Fruit fly (Drosophila melanogaster): ENCODE results near the gene Bace.

Gene Bace

dm6 chr2L:8533632-8534031 lies 37.5 kb upstream of the Bace start:
- TF ChIP-seq GATAd (GFP tag; optimal IDR thresholded peaks at IDR 0.05) (no peak), Jra (GFP tag; optimal IDR thresholded peaks at IDR 0.05) (no peak), Rel (GFP tag; optimal IDR thresholded peaks at IDR 0.05) (no peak), Rel (tag; optimal IDR thresholded peaks at IDR 0.05) (no peak), fru (GFP tag; optimal IDR thresholded peaks at IDR 0.05) (no peak), Hr83 (GFP tag; optimal IDR thresholded peaks at IDR 0.05; ENCODE audit: poor library complexity, severe bottlenecking) (no peak), pan (optimal IDR thresholded peaks at IDR 0.05) (no peak), dl (GFP tag; optimal IDR thresholded peaks at IDR 0.05; ENCODE audit: insufficient read depth in 1 of 2, partially characterized antibody in 2 of 2) (no peak), dmrt93B (GFP tag; optimal IDR thresholded peaks at IDR 0.05) (no peak), tai (GFP tag; optimal IDR thresholded peaks at IDR 0.05) (no peak), Mio (GFP tag; optimal IDR thresholded peaks at IDR 0.05) (no peak), woc (GFP tag; optimal IDR thresholded peaks at IDR 0.05) (no peak), Vsx2 (GFP tag; optimal IDR thresholded peaks at IDR 0.05; ENCODE audit: partially characterized antibody) (no peak), Myc (optimal IDR thresholded peaks at IDR 0.05) (no peak), rgr (GFP tag; optimal IDR thresholded peaks at IDR 0.05) (no peak), psq (GFP tag; optimal IDR thresholded peaks at IDR 0.05) (no peak), br (GFP tag; optimal IDR thresholded peaks at IDR 0.05) (no peak), Dif (GFP tag; optimal IDR thresholded peaks at IDR 0.05; ENCODE audit: partially characterized antibody) (no peak), foxo (GFP tag; optimal IDR thresholded peaks at IDR 0.05) (no peak), usp (GFP tag; optimal IDR thresholded peaks at IDR 0.05) (no peak), Abd-B (GFP tag; optimal IDR thresholded peaks at IDR 0.05) (no peak)

dm6 chr2L:8532790-8533189 lies 36.7 kb upstream of the Bace start:
- TF ChIP-seq Myc (optimal IDR thresholded peaks at IDR 0.05): no peak
- no peak for TF ChIP-seq dmrt93B (GFP tag; optimal IDR thresholded peaks at IDR 0.05)
- TF ChIP-seq N (GFP tag; optimal IDR thresholded peaks at IDR 0.05): no peak
- TF ChIP-seq Dfd (GFP tag; optimal IDR thresholded peaks at IDR 0.05): no peak
- TF ChIP-seq h (GFP tag; optimal IDR thresholded peaks at IDR 0.05): no peak
- TF ChIP-seq Hr83 (GFP tag; optimal IDR thresholded peaks at IDR 0.05; ENCODE audit: poor library complexity, severe bottlenecking): no peak
- TF ChIP-seq usp (GFP tag; optimal IDR thresholded peaks at IDR 0.05): no peak

- TF ChIP-seq HLH106 (tag; optimal IDR thresholded peaks at IDR 0.05) (no peak), Sp1 (GFP tag; optimal IDR thresholded peaks at IDR 0.05) (no peak), N (GFP tag; optimal IDR thresholded peaks at IDR 0.05) (no peak), Dfd (GFP tag; optimal IDR thresholded peaks at IDR 0.05) (no peak), ey (GFP tag; optimal IDR thresholded peaks at IDR 0.05) (no peak), Rel (GFP tag; optimal IDR thresholded peaks at IDR 0.05) (no peak), Rel (tag; optimal IDR thresholded peaks at IDR 0.05) (no peak), Jra (GFP tag; optimal IDR thresholded peaks at IDR 0.05) (no peak), CrebA (GFP tag; optimal IDR thresholded peaks at IDR 0.05; ENCODE audit: borderline replicate concordance) (no peak), Vsx2 (GFP tag; optimal IDR thresholded peaks at IDR 0.05; ENCODE audit: partially characterized antibody) (no peak), fru (GFP tag; optimal IDR thresholded peaks at IDR 0.05) (no peak), dl (GFP tag; optimal IDR thresholded peaks at IDR 0.05; ENCODE audit: insufficient read depth in 1 of 2, partially characterized antibody in 2 of 2) (no peak), Hnf4 (GFP tag; optimal IDR thresholded peaks at IDR 0.05) (no peak), dmrt93B (GFP tag; optimal IDR thresholded peaks at IDR 0.05) (no peak), h (GFP tag; optimal IDR thresholded peaks at IDR 0.05) (no peak), CG32264 (GFP tag; optimal IDR thresholded peaks at IDR 0.05) (no peak), foxo (GFP tag; optimal IDR thresholded peaks at IDR 0.05) (no peak), Hr83 (GFP tag; optimal IDR thresholded peaks at IDR 0.05; ENCODE audit: poor library complexity, severe bottlenecking) (no peak)
These were observed 34.1 kb upstream of the Bace start for dm6 chr2L:8530189-8530588.

DNA sequence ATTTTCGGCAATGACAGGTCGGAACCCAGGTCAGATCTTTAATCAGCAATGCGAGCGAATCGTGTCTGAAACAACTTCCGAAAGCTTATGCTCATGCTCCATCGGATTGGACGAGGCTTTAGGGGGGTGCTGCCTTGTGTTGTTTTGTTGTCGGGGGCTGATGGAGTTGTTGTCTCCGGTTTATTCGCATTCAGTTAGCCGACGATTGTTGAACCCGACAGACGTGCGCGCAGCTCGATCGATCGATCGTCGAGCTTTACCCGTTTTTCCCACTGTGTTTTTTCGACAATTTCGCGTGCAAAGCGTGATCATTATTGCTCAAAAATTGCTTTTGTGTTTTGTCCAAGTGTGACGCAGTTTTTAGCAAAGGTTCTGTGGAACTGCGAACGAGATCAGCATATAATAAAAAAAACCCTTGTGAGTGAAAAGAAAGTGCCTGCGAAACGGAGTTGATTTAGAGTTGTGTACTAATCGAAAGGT lies 32.9 kb upstream of the Bace start, which contains the start of gene CG17834:
Gene CG17834 (plus strand): TSS at position 191 of the 480 bp plus-strand sequence.
- TF ChIP-seq psq (GFP tag; optimal IDR thresholded peaks at IDR 0.05): no peak
- peak; percentile 20 for TF ChIP-seq HLH106 (tag; optimal IDR thresholded peaks at IDR 0.05)
- no peak for TF ChIP-seq lola (GFP tag; optimal IDR thresholded peaks at IDR 0.05)
- TF ChIP-seq Vsx2 (GFP tag; optimal IDR thresholded peaks at IDR 0.05; ENCODE audit: partially characterized antibody): peak; percentile 74
- no peak for TF ChIP-seq tai (GFP tag; optimal IDR thresholded peaks at IDR 0.05)
- peak; percentile 45 for TF ChIP-seq br (GFP tag; optimal IDR thresholded peaks at IDR 0.05)
- TF ChIP-seq Hr83 (GFP tag; optimal IDR thresholded peaks at IDR 0.05; ENCODE audit: poor library complexity, severe bottlenecking): peak; percentile 61
- TF ChIP-seq ey (GFP tag; optimal IDR thresholded peaks at IDR 0.05): no peak
- no peak for TF ChIP-seq Rel (GFP tag; optimal IDR thresholded peaks at IDR 0.05)
- peak; percentile 85 for TF ChIP-seq Rel (tag; optimal IDR thresholded peaks at IDR 0.05)
- peak in 1 of 2 experiments; percentile 16 for TF ChIP-seq foxo (GFP tag; optimal IDR thresholded peaks at IDR 0.05)
- TF ChIP-seq Dif (GFP tag; optimal IDR thresholded peaks at IDR 0.05; ENCODE audit: partially characterized antibody): peak; percentile 59
- peak; percentile 17 for TF ChIP-seq Hnf4 (GFP tag; optimal IDR thresholded peaks at IDR 0.05)
- TF ChIP-seq Sp1 (GFP tag; optimal IDR thresholded peaks at IDR 0.05): peak; percentile 67
- no peak for TF ChIP-seq CrebA (GFP tag; optimal IDR thresholded peaks at IDR 0.05; ENCODE audit: borderline replicate concordance)
- TF ChIP-seq Dfd (GFP tag; optimal IDR thresholded peaks at IDR 0.05): no peak

All from whole organism, wandering third instar larva.